Worm (Caenorhabditis elegans) whole organism, L3 larva: ENCODE data around the gene str-260.
A peak's percentile ranks its signal among the peaks of the same experiment; 100 is the strongest.

ENCODE experiments used
- R02D3.7 ChIP-seq: fragments of 150-350 bp; optimal IDR thresholded peaks from 2 replicates; lab custom pipeline; 2014; ENCODE audit warnings: missing biosample characterization, missing genetic modification characterization
- ZK546.5 ChIP-seq: sonication (generic microtip); optimal IDR thresholded peaks from 2 replicates; lab custom pipeline; 2017; ENCODE audit warnings: missing biosample characterization, missing genetic modification characterization
- aly-2 ChIP-seq: fragments of 150-350 bp; optimal IDR thresholded peaks from 2 replicates; lab custom pipeline; 2014; ENCODE audit warnings: missing biosample characterization, missing genetic modification characterization
- ama-1 ChIP-seq: fragments of 150-350 bp; optimal IDR thresholded peaks from 2 replicates; lab custom pipeline; 2018
- ceh-16 ChIP-seq: sonication (generic microtip); optimal IDR thresholded peaks from 2 replicates; lab custom pipeline; 2017; ENCODE audit warnings: missing biosample characterization, missing genetic modification characterization
- ceh-28 ChIP-seq: fragments of 150-350 bp; optimal IDR thresholded peaks from 2 replicates; lab custom pipeline; 2014; ENCODE audit warnings: missing biosample characterization, missing genetic modification reagents, missing genetic modification characterization
- ceh-82 ChIP-seq: fragments of 150-350 bp; optimal IDR thresholded peaks from 2 replicates; lab custom pipeline; 2014; ENCODE audit warnings: missing biosample characterization, missing genetic modification characterization
- ceh-9 ChIP-seq: sonication (generic microtip); optimal IDR thresholded peaks from 2 replicates; lab custom pipeline; 2018; ENCODE audit warnings: missing biosample characterization, missing genetic modification characterization
- egl-27 ChIP-seq: sonication (generic microtip); optimal IDR thresholded peaks from 4 replicates; lab custom pipeline; 2017; ENCODE audit warnings: missing biosample characterization, missing genetic modification reagents, missing genetic modification characterization
- elt-1 ChIP-seq: fragments of 150-350 bp; optimal IDR thresholded peaks from 2 replicates; lab custom pipeline; 2014; ENCODE audit warnings: missing biosample characterization, missing genetic modification characterization
- elt-2 ChIP-seq: sonication (generic microtip); optimal IDR thresholded peaks from 2 replicates; lab custom pipeline; 2016; ENCODE audit warnings: missing genetic modification reagents, mild to moderate bottlenecking, missing genetic modification characterization, missing compliant biosample characterization
- elt-3 ChIP-seq, 3 experiments: fragments of 150-350 bp in 1 of 3; sonication (generic microtip) in 2 of 3; optimal IDR thresholded peaks; 2 replicates in 2 of 3; 4 replicates in 1 of 3; lab custom pipeline; 2014 to 2017; ENCODE audit warnings: missing biosample characterization in 3 of 3, missing genetic modification characterization in 3 of 3
- eor-1 ChIP-seq, 2 experiments: fragments of 150-350 bp; optimal IDR thresholded peaks; 2 replicates each; lab custom pipeline; 2014 to 2018; ENCODE audit warnings: missing biosample characterization in 2 of 2, missing genetic modification characterization in 2 of 2
- fkh-10 ChIP-seq: sonication (generic microtip); optimal IDR thresholded peaks from 2 replicates; lab custom pipeline; 2017; ENCODE audit warnings: missing biosample characterization, missing genetic modification reagents, missing genetic modification characterization
- fkh-2 ChIP-seq: fragments of 150-350 bp; optimal IDR thresholded peaks from 2 replicates; lab custom pipeline; 2014; ENCODE audit warnings: missing biosample characterization, missing genetic modification reagents, missing genetic modification characterization
- fos-1 ChIP-seq: fragments of 150-350 bp; optimal IDR thresholded peaks from 2 replicates; lab custom pipeline; 2014; ENCODE audit warnings: missing biosample characterization, missing genetic modification characterization
- hmg-11 ChIP-seq: sonication (generic microtip); optimal IDR thresholded peaks from 2 replicates; lab custom pipeline; 2016; ENCODE audit warnings: missing genetic modification characterization, missing compliant biosample characterization
- jun-1 ChIP-seq: fragments of 150-350 bp; optimal IDR thresholded peaks from 2 replicates; lab custom pipeline; 2014; ENCODE audit warnings: missing biosample characterization, missing genetic modification reagents, missing genetic modification characterization
- lin-39 ChIP-seq: fragments of 150-350 bp; optimal IDR thresholded peaks from 2 replicates; lab custom pipeline; 2018; ENCODE audit warnings: missing biosample characterization, missing genetic modification reagents, missing genetic modification characterization
- lsy-12 ChIP-seq: sonication (generic microtip); optimal IDR thresholded peaks from 2 replicates; lab custom pipeline; 2016; ENCODE audit warnings: mild to moderate bottlenecking, missing genetic modification characterization, missing compliant biosample characterization
- mdl-1 ChIP-seq: fragments of 150-350 bp; optimal IDR thresholded peaks from 2 replicates; lab custom pipeline; 2014; ENCODE audit warnings: missing biosample characterization, missing genetic modification characterization
- nfya-1 ChIP-seq: sonication (generic microtip); optimal IDR thresholded peaks from 2 replicates; lab custom pipeline; 2017; ENCODE audit warnings: missing genetic modification characterization, mild to moderate bottlenecking, missing compliant biosample characterization, antibody characterized with exemption, moderate library complexity; ENCODE audit not compliant: insufficient read depth
- nhr-11 ChIP-seq: fragments of 150-350 bp; optimal IDR thresholded peaks from 2 replicates; lab custom pipeline; 2014; ENCODE audit warnings: missing biosample characterization, missing genetic modification characterization
- nhr-12 ChIP-seq: fragments of 150-350 bp; optimal IDR thresholded peaks from 2 replicates; lab custom pipeline; 2014; ENCODE audit warnings: missing biosample characterization, missing genetic modification characterization
- nhr-23 ChIP-seq: fragments of 150-350 bp; optimal IDR thresholded peaks from 2 replicates; lab custom pipeline; 2014; ENCODE audit warnings: missing biosample characterization, missing genetic modification reagents, missing genetic modification characterization
- nhr-237 ChIP-seq: fragments of 150-350 bp; optimal IDR thresholded peaks from 2 replicates; lab custom pipeline; 2014; ENCODE audit warnings: missing biosample characterization, missing genetic modification characterization
- nhr-43 ChIP-seq: sonication (generic microtip); optimal IDR thresholded peaks from 2 replicates; lab custom pipeline; 2016; ENCODE audit warnings: mild to moderate bottlenecking, missing genetic modification characterization, missing compliant biosample characterization; ENCODE audit not compliant: poor library complexity, severe bottlenecking
- nhr-67 ChIP-seq: fragments of 150-350 bp; optimal IDR thresholded peaks from 2 replicates; lab custom pipeline; 2014; ENCODE audit warnings: missing biosample characterization, missing genetic modification characterization
- nhr-76 ChIP-seq: fragments of 150-350 bp; sonication (generic microtip); optimal IDR thresholded peaks from 5 replicates; lab custom pipeline; 2014; ENCODE audit warnings: missing biosample characterization, missing genetic modification characterization
- nhr-77 ChIP-seq: fragments of 150-350 bp; optimal IDR thresholded peaks from 2 replicates; lab custom pipeline; 2014; ENCODE audit warnings: missing biosample characterization, missing genetic modification characterization
- pqm-1 ChIP-seq: fragments of 150-350 bp; optimal IDR thresholded peaks from 2 replicates; lab custom pipeline; 2017; ENCODE audit warnings: missing biosample characterization, missing genetic modification characterization, inconsistent platforms
- snpc-4 ChIP-seq: fragments of 150-350 bp; optimal IDR thresholded peaks from 2 replicates; lab custom pipeline; 2014; ENCODE audit warnings: missing biosample characterization, missing genetic modification characterization
- tbx-2 ChIP-seq: sonication (generic microtip); optimal IDR thresholded peaks from 2 replicates; lab custom pipeline; 2016; ENCODE audit warnings: mild to moderate bottlenecking, missing genetic modification characterization, missing compliant biosample characterization
- unc-39 ChIP-seq: sonication (generic microtip); optimal IDR thresholded peaks from 4 replicates; lab custom pipeline; 2017; ENCODE audit warnings: missing biosample characterization, missing genetic modification characterization
- zag-1 ChIP-seq: fragments of 150-350 bp; optimal IDR thresholded peaks from 2 replicates; lab custom pipeline; 2014; ENCODE audit warnings: missing biosample characterization, missing genetic modification characterization
- ztf-11 ChIP-seq: fragments of 150-350 bp; optimal IDR thresholded peaks from 2 replicates; lab custom pipeline; 2014; ENCODE audit warnings: missing biosample characterization, missing genetic modification characterization
- ztf-4 ChIP-seq: fragments of 150-350 bp; optimal IDR thresholded peaks from 2 replicates; lab custom pipeline; 2014; ENCODE audit warnings: missing biosample characterization, missing genetic modification characterization

Gene str-260

ce11 chrV:3486857-3487256, 40.1 kb upstream of the str-260 start, which contains the start of gene srbc-32:
srbc-32 (minus strand) TSS chrV:3486957.
- no peak for TF ChIP-seq tbx-2 (tag; lab: Kevin White, UChicago)
- TF ChIP-seq egl-27, result no peak

ce11 chrV:3490435-3490834, 36.5 kb upstream of the str-260 start, which contains the start of gene srbc-36:
srbc-36 (minus strand) TSS chrV:3490535.
- TF ChIP-seq nhr-43 (tag; lab: Kevin White, UChicago) (no peak), hmg-11 (no peak), mdl-1 (tag; lab: Kevin White, UChicago) (no peak), nhr-77 (no peak), snpc-4 (tag; lab: Kevin White, UChicago) (no peak), ceh-82 (tag; lab: Kevin White, UChicago) (no peak), jun-1 (tag; lab: Kevin White, UChicago) (no peak), nhr-11 (no peak), elt-2 (tag; lab: Kevin White, UChicago) (no peak), ZK546.5 (tag; lab: Kevin White, UChicago) (no peak), ama-1 (lab: Kevin White, UChicago) (no peak), R02D3.7 (tag; lab: Kevin White, UChicago) (no peak), elt-1 (tag; lab: Kevin White, UChicago) (no peak), fkh-2 (tag; lab: Kevin White, UChicago) (no peak), ceh-16 (tag; lab: Kevin White, UChicago) (no peak), nfya-1 (tag; lab: Kevin White, UChicago) (no peak), aly-2 (no peak), ztf-4 (tag; lab: Kevin White, UChicago) (no peak)
- TF ChIP-seq, all 47 proteins: peak for 0

ce11 chrV:3496880-3497279, 30.1 kb upstream of the str-260 start, which contains the start of gene C07G3.15:
C07G3.15 (minus strand) TSS chrV:3496980.
- TF ChIP-seq ceh-82 (tag; lab: Kevin White, UChicago) (no peak), elt-1 (tag; lab: Kevin White, UChicago) (no peak), unc-39 (tag; lab: Kevin White, UChicago) (no peak), tbx-2 (tag; lab: Kevin White, UChicago) (no peak), nhr-237 (tag; lab: Kevin White, UChicago) (no peak), eor-1 (tag; optimal IDR thresholded peaks at IDR 0.05; lab: Kevin White, UChicago) (no peak), ceh-16 (tag; lab: Kevin White, UChicago) (no peak), ceh-9 (tag; lab: Kevin White, UChicago) (no peak), egl-27 (no peak), nhr-77 (no peak), pqm-1 (tag; lab: Kevin White, UChicago) (no peak), fkh-2 (tag; lab: Kevin White, UChicago) (no peak), nhr-76 (no peak), nhr-67 (tag; lab: Kevin White, UChicago) (no peak), lsy-12 (tag; lab: Kevin White, UChicago) (no peak), nfya-1 (tag; lab: Kevin White, UChicago) (no peak)

ce11 chrV:3502038-3502437, 24.9 kb upstream of the str-260 start, which contains the start of the genes C07G3.8 and C07G3.10:
C07G3.8 (minus strand) TSS chrV:3502138.
C07G3.10 (plus strand) TSS chrV:3502307.
- no peak for TF ChIP-seq elt-2 (tag; lab: Kevin White, UChicago)
- TF ChIP-seq lin-39, result no peak
- no peak for TF ChIP-seq fos-1 (tag; lab: Kevin White, UChicago)
- no peak for TF ChIP-seq nhr-76
- no peak for TF ChIP-seq ceh-9 (tag; lab: Kevin White, UChicago)
- no peak for TF ChIP-seq mdl-1 (tag; lab: Kevin White, UChicago)
- no peak for TF ChIP-seq fkh-2 (tag; lab: Kevin White, UChicago)
- no peak for TF ChIP-seq zag-1 (tag; lab: Kevin White, UChicago)
- no peak for TF ChIP-seq ceh-28
- no peak for TF ChIP-seq ZK546.5 (tag; lab: Kevin White, UChicago)

- TF ChIP-seq nhr-12 (tag; lab: Kevin White, UChicago) (no peak), fkh-2 (tag; lab: Kevin White, UChicago) (no peak), elt-2 (tag; lab: Kevin White, UChicago) (peak; percentile 98), nhr-77 (no peak), ceh-28 (no peak), elt-3 (tag; optimal IDR thresholded peaks at IDR 0.05; lab: Kevin White, UChicago) (peak in 1 of 3 experiments; percentile 47), jun-1 (tag; lab: Kevin White, UChicago) (peak; percentile 55), nhr-23 (tag; lab: Kevin White, UChicago) (peak; percentile 23), ztf-11 (tag; lab: Kevin White, UChicago) (no peak), pqm-1 (tag; lab: Kevin White, UChicago) (peak; percentile 97), fkh-10 (GFP tag; lab: Kevin White, UChicago) (no peak)
Measured at ce11 chrV:3505745-3506144, 21.2 kb upstream of the str-260 start.
